Fruit fly (Drosophila melanogaster) whole organism, embryonic: ENCODE measurements around the gene ca.

Source experiments
- Abd-B ChIP-seq: fragments of 200-800 bp; sonication (Bioruptor generic); optimal IDR thresholded peaks from 2 replicates; lab custom pipeline; 2018; ENCODE audit warnings: missing biosample characterization, mild to moderate bottlenecking, missing genetic modification characterization, moderate library complexity
- Adf1 ChIP-seq: fragments of 200-800 bp; sonication (Bioruptor generic); IDR thresholded peaks from 2 replicates; pipeline ENCODE4 v1.3.6; 2022; ENCODE audit warnings: missing biosample characterization, missing genetic modification characterization
- Aef1 ChIP-seq: fragments of 200-800 bp; sonication (Bioruptor generic); IDR thresholded peaks from 3 replicates; pipeline ENCODE4 v1.3.6; 2022; ENCODE audit warnings: missing biosample characterization, missing genetic modification characterization
- C15 ChIP-seq: fragments of 200-800 bp; sonication (Bioruptor generic); IDR thresholded peaks from 3 replicates; pipeline ENCODE4 v1.3.6; 2022; ENCODE audit warnings: missing biosample characterization, missing genetic modification characterization
- CG12155 ChIP-seq: fragments of 200-800 bp; sonication (Bioruptor generic); optimal IDR thresholded peaks from 3 replicates; lab custom pipeline; 2016; ENCODE audit warnings: missing biosample characterization, missing genetic modification characterization
- CG13894 ChIP-seq: fragments of 200-800 bp; sonication (Bioruptor generic); optimal IDR thresholded peaks from 3 replicates; lab custom pipeline; 2018; ENCODE audit warnings: missing biosample characterization, mild to moderate bottlenecking, missing genetic modification characterization, moderate library complexity
- CG16863 ChIP-seq: fragments of 200-800 bp; sonication (Bioruptor generic); optimal IDR thresholded peaks from 3 replicates; lab custom pipeline; 2016; ENCODE audit warnings: missing biosample characterization, missing genetic modification characterization
- CG17829 ChIP-seq: fragments of 200-800 bp; optimal IDR thresholded peaks from 2 replicates; lab custom pipeline; 2019; ENCODE audit warnings: missing biosample characterization, mild to moderate bottlenecking, missing genetic modification characterization, moderate library complexity
- CG2199 ChIP-seq: fragments of 200-800 bp; sonication (Bioruptor generic); IDR thresholded peaks from 3 replicates; pipeline ENCODE4 v1.3.6; 2022; ENCODE audit warnings: missing biosample characterization, missing genetic modification characterization
- CG2678 ChIP-seq: fragments of 200-800 bp; sonication (Bioruptor generic); optimal IDR thresholded peaks from 3 replicates; lab custom pipeline; 2019; ENCODE audit warnings: missing biosample characterization, mild to moderate bottlenecking, missing genetic modification characterization, moderate library complexity
- CG30020 ChIP-seq: fragments of 200-800 bp; optimal IDR thresholded peaks from 2 replicates; lab custom pipeline; 2019; ENCODE audit warnings: missing biosample characterization, mild to moderate bottlenecking, missing genetic modification characterization, moderate library complexity
- CG3407 ChIP-seq: fragments of 200-800 bp; sonication (Bioruptor generic); optimal IDR thresholded peaks from 2 replicates; lab custom pipeline; 2018; ENCODE audit warnings: missing biosample characterization, mild to moderate bottlenecking, missing genetic modification characterization
- CG5180 ChIP-seq: fragments of 200-800 bp; sonication (Bioruptor generic); optimal IDR thresholded peaks from 3 replicates; lab custom pipeline; 2017; ENCODE audit warnings: missing biosample characterization, missing genetic modification characterization, mild to moderate bottlenecking, moderate library complexity, missing genetic modification reagents
- CG8290 ChIP-seq, 3 experiments: fragments of 200-800 bp; sonication (Bioruptor generic); optimal IDR thresholded peaks; 2 replicates each; lab custom pipeline; 2016 to 2019; ENCODE audit warnings: missing biosample characterization in 3 of 3, missing genetic modification characterization in 3 of 3, mild to moderate bottlenecking in 2 of 3, moderate library complexity in 1 of 3
- D ChIP-seq, 2 experiments: fragments of 200-800 bp in 1 of 2; fragments of >200 bp in 1 of 2; sonication (Bioruptor generic) in 1 of 2; optimal IDR thresholded peaks; 2 replicates in 1 of 2; 3 replicates in 1 of 2; lab custom pipeline; 2017; ENCODE audit warnings: mild to moderate bottlenecking in 1 of 2, missing biosample characterization in 1 of 2, missing genetic modification characterization in 1 of 2, missing genetic modification reagents in 1 of 2
- Dek ChIP-seq: fragments of 200-800 bp; sonication (Bioruptor generic); optimal IDR thresholded peaks from 3 replicates; lab custom pipeline; 2019; ENCODE audit warnings: missing biosample characterization, mild to moderate bottlenecking, missing genetic modification characterization, moderate library complexity
- Fer3 ChIP-seq: fragments of 200-800 bp; sonication (Bioruptor generic); optimal IDR thresholded peaks from 2 replicates; lab custom pipeline; 2018; ENCODE audit warnings: missing biosample characterization, mild to moderate bottlenecking, missing genetic modification characterization, moderate library complexity
- H2.0 ChIP-seq: fragments of 200-800 bp; sonication (Bioruptor generic); IDR thresholded peaks from 2 replicates; pipeline ENCODE4 v1.3.6; 2022; ENCODE audit warnings: missing biosample characterization, missing genetic modification characterization
- HHEX ChIP-seq: fragments of 200-800 bp; sonication (Bioruptor generic); optimal IDR thresholded peaks from 3 replicates; lab custom pipeline; 2017; ENCODE audit warnings: missing biosample characterization, mild to moderate bottlenecking, missing genetic modification characterization, missing genetic modification reagents
- HmgD ChIP-seq: fragments of 200-800 bp; sonication (Bioruptor generic); optimal IDR thresholded peaks from 3 replicates; lab custom pipeline; 2016; ENCODE audit warnings: missing biosample characterization, missing genetic modification characterization
- Hmx ChIP-seq: fragments of 200-800 bp; sonication (Bioruptor generic); optimal IDR thresholded peaks from 2 replicates; lab custom pipeline; 2016; ENCODE audit warnings: missing biosample characterization, missing genetic modification characterization
- Hr39 ChIP-seq: fragments of >200 bp; optimal IDR thresholded peaks from 2 replicates; lab custom pipeline; 2017
- Jarid2 ChIP-seq: fragments of 200-800 bp; sonication (Bioruptor generic); optimal IDR thresholded peaks from 3 replicates; lab custom pipeline; 2017; ENCODE audit warnings: mild to moderate bottlenecking, missing biosample characterization, missing genetic modification reagents, missing genetic modification characterization
- NC2β ChIP-seq: fragments of 200-800 bp; sonication (Bioruptor generic); optimal IDR thresholded peaks from 2 replicates; lab custom pipeline; 2016; ENCODE audit warnings: missing biosample characterization, missing genetic modification characterization
- Ptx1 ChIP-seq: fragments of 200-800 bp; sonication (Bioruptor generic); IDR thresholded peaks from 2 replicates; pipeline ENCODE4 v1.3.6; 2022; ENCODE audit warnings: missing biosample characterization, missing genetic modification characterization
- Spps ChIP-seq: fragments of 200-800 bp; sonication (Bioruptor generic); optimal IDR thresholded peaks from 2 replicates; lab custom pipeline; 2018; ENCODE audit warnings: missing biosample characterization, mild to moderate bottlenecking, missing genetic modification characterization
- Vsx1 ChIP-seq: fragments of 200-800 bp; sonication (Bioruptor generic); optimal IDR thresholded peaks from 2 replicates; lab custom pipeline; 2017; ENCODE audit warnings: missing biosample characterization, mild to moderate bottlenecking, missing genetic modification characterization, missing genetic modification reagents
- YL-1 ChIP-seq: fragments of 200-800 bp; sonication (Bioruptor generic); optimal IDR thresholded peaks from 3 replicates; lab custom pipeline; 2017; ENCODE audit warnings: missing biosample characterization, mild to moderate bottlenecking, missing genetic modification characterization
- ato ChIP-seq: fragments of 200-800 bp; sonication (Bioruptor generic); IDR thresholded peaks from 2 replicates; pipeline ENCODE4 v1.3.6; 2022; ENCODE audit warnings: missing biosample characterization, missing genetic modification characterization; ENCODE audit not compliant: partially characterized antibody
- az2 ChIP-seq: fragments of 200-800 bp; sonication (Bioruptor generic); optimal IDR thresholded peaks from 3 replicates; lab custom pipeline; 2016; ENCODE audit warnings: missing biosample characterization, missing genetic modification characterization
- bowl ChIP-seq: fragments of 200-800 bp; sonication (Bioruptor generic); IDR thresholded peaks from 2 replicates; pipeline ENCODE4 v1.3.6; 2022; ENCODE audit warnings: missing biosample characterization, missing genetic modification characterization
- cad ChIP-seq: fragments of >200 bp; optimal IDR thresholded peaks from 2 replicates; lab custom pipeline; 2017; ENCODE audit warnings: missing biosample characterization, missing genetic modification characterization
- chinmo ChIP-seq: fragments of 200-800 bp; sonication (Bioruptor generic); IDR thresholded peaks from 4 replicates; pipeline ENCODE4 v1.3.6; 2022; ENCODE audit warnings: missing biosample characterization, missing genetic modification characterization; ENCODE audit not compliant: partially characterized antibody
- esg ChIP-seq: fragments of 200-800 bp; sonication (Bioruptor generic); conservative IDR thresholded peaks from 2 replicates; pipeline ENCODE4 v1.3.6; 2022; ENCODE audit warnings: missing biosample characterization, missing genetic modification characterization
- eve ChIP-seq, 2 experiments: fragments of >200 bp; optimal IDR thresholded peaks; 2 replicates each; lab custom pipeline; 2017; ENCODE audit warnings: missing biosample characterization in 2 of 2, missing genetic modification characterization in 2 of 2
- ewg ChIP-seq: fragments of 200-800 bp; sonication (Bioruptor generic); optimal IDR thresholded peaks from 3 replicates; lab custom pipeline; 2017; ENCODE audit warnings: mild to moderate bottlenecking, missing biosample characterization, missing genetic modification reagents, missing genetic modification characterization
- inv ChIP-seq: fragments of 200-800 bp; sonication (Bioruptor generic); IDR thresholded peaks from 2 replicates; pipeline ENCODE4 v1.3.6; 2022; ENCODE audit warnings: missing biosample characterization, missing genetic modification characterization; ENCODE audit not compliant: partially characterized antibody
- lmd ChIP-seq: fragments of 200-800 bp; sonication (Bioruptor generic); IDR thresholded peaks from 2 replicates; pipeline ENCODE4 v1.3.6; 2022; ENCODE audit warnings: missing biosample characterization, missing genetic modification characterization
- mam ChIP-seq: fragments of 200-800 bp; sonication (Bioruptor generic); optimal IDR thresholded peaks from 3 replicates; lab custom pipeline; 2016; ENCODE audit warnings: missing biosample characterization, missing genetic modification characterization
- oc ChIP-seq: fragments of 200-800 bp; sonication (Bioruptor generic); optimal IDR thresholded peaks from 2 replicates; lab custom pipeline; 2018; ENCODE audit warnings: missing biosample characterization, mild to moderate bottlenecking, missing genetic modification characterization, moderate library complexity
- p53 ChIP-seq: fragments of 200-800 bp; sonication (Bioruptor generic); optimal IDR thresholded peaks from 2 replicates; lab custom pipeline; 2016; ENCODE audit warnings: missing biosample characterization, missing genetic modification characterization
- phol ChIP-seq: fragments of 200-800 bp; sonication (Bioruptor generic); optimal IDR thresholded peaks from 3 replicates; lab custom pipeline; 2018; ENCODE audit warnings: missing biosample characterization, mild to moderate bottlenecking, missing genetic modification characterization, moderate library complexity
- pnt ChIP-seq: fragments of 200-800 bp; sonication (Bioruptor generic); optimal IDR thresholded peaks from 3 replicates; lab custom pipeline; 2016; ENCODE audit warnings: missing biosample characterization, missing genetic modification characterization
- pros ChIP-seq: fragments of 200-800 bp; sonication (Bioruptor generic); optimal IDR thresholded peaks from 3 replicates; lab custom pipeline; 2019; ENCODE audit warnings: missing biosample characterization, mild to moderate bottlenecking, missing genetic modification characterization, moderate library complexity
- sisA ChIP-seq: fragments of 200-800 bp; sonication (Bioruptor generic); IDR thresholded peaks from 2 replicates; pipeline ENCODE4 v1.3.6; 2022; ENCODE audit warnings: missing biosample characterization, missing genetic modification characterization
- slou ChIP-seq: fragments of 200-800 bp; sonication (Bioruptor generic); optimal IDR thresholded peaks from 3 replicates; lab custom pipeline; 2016; ENCODE audit warnings: missing biosample characterization, missing genetic modification characterization
- sr ChIP-seq: fragments of 200-800 bp; sonication (Bioruptor generic); IDR thresholded peaks from 3 replicates; pipeline ENCODE4 v1.3.6; 2022; ENCODE audit warnings: missing biosample characterization, missing genetic modification characterization
- stc ChIP-seq: fragments of 200-800 bp; sonication (Bioruptor generic); IDR thresholded peaks from 2 replicates; pipeline ENCODE4 v1.3.6; 2022; ENCODE audit warnings: missing biosample characterization, missing genetic modification characterization
- tup ChIP-seq: fragments of 200-800 bp; sonication (Bioruptor generic); optimal IDR thresholded peaks from 2 replicates; lab custom pipeline; 2016; ENCODE audit warnings: missing biosample characterization, mild to moderate bottlenecking, missing genetic modification characterization, moderate library complexity
- usp ChIP-seq: fragments of >200 bp; optimal IDR thresholded peaks from 2 replicates; lab custom pipeline; 2017; ENCODE audit warnings: missing biosample characterization, missing genetic modification characterization

Gene ca

DNA sequence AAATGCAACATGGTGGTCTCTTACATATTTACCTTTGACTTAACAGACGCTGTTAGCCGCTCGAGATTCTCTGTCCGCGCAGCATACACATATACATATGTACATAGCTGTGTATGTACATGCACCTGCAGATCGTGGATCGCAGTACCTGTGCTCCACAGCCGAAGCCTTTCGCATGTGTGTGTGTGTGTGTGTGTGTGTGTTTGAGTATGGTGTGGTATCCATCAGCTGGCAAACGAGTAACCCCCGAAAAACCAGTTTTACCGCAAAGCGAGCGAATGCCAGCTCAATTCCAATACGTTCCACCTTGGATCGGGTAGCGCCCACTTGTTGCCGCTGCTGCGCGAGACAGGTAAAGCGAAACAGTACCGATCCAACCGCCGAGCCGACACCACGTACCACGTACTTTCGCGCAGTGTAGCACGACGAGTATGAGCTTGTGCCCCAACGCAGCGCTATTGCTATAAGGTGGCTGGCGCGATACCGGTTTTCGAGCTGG is 34.7 kb downstream of the ca start, which contains the start of gene Cad99C (continued):
- no peak for TF ChIP-seq CG3407
- TF ChIP-seq lmd (GFP tag; lab: Robert Waterston, UW), result no peak
- no peak for TF ChIP-seq CG2678 (tag; lab: Kevin White, UChicago)
- TF ChIP-seq p53 (GFP tag; lab: Kevin White, UChicago), result peak; percentile 60
- peak; percentile 68 for TF ChIP-seq D (optimal IDR thresholded peaks at IDR 0.05; lab: Kevin White, UChicago)
- no peak for TF ChIP-seq D (GFP tag; optimal IDR thresholded peaks at IDR 0.05; lab: Kevin White, UChicago)
- no peak for TF ChIP-seq sisA (GFP tag; lab: Robert Waterston, UW)
- no peak for TF ChIP-seq C15 (GFP tag; lab: Robert Waterston, UW)
- TF ChIP-seq usp (GFP tag; lab: Kevin White, UChicago), result no peak
- TF ChIP-seq ato (GFP tag; lab: Robert Waterston, UW), result no peak
- TF ChIP-seq Hr39 (lab: Kevin White, UChicago), result no peak
- no peak for TF ChIP-seq YL-1 (GFP tag; lab: Kevin White, UChicago)
- TF ChIP-seq chinmo (GFP tag; lab: Robert Waterston, UW), result peak; percentile 98
- TF ChIP-seq bowl (GFP tag; lab: Robert Waterston, UW), result 0 out of 2 replicates have a peak, but pooled peaks have one; percentile 8
- TF ChIP-seq CG16863 (GFP tag; lab: Kevin White, UChicago), result no peak
- no peak for TF ChIP-seq Ptx1 (GFP tag; lab: Robert Waterston, UW)
- TF ChIP-seq CG2199 (GFP tag; lab: Robert Waterston, UW), result peak; percentile 84
- peak; percentile 24 for TF ChIP-seq CG12155 (GFP tag; lab: Kevin White, UChicago)
- TF ChIP-seq CG5180 (GFP tag; lab: Kevin White, UChicago), result peak; percentile 66
- no peak for TF ChIP-seq Hmx (GFP tag; lab: Kevin White, UChicago)
- TF ChIP-seq CG30020 (tag; lab: Kevin White, UChicago), result no peak
- peak; percentile 14 for TF ChIP-seq oc
- TF ChIP-seq H2.0 (GFP tag; lab: Robert Waterston, UW), result no peak
- no peak for TF ChIP-seq HmgD (GFP tag; lab: Kevin White, UChicago)
- TF ChIP-seq ewg (GFP tag; lab: Kevin White, UChicago), result no peak
- peak; percentile 1 for TF ChIP-seq pnt (GFP tag; lab: Kevin White, UChicago)
- TF ChIP-seq Fer3 (tag; lab: Kevin White, UChicago), result no peak
- TF ChIP-seq Spps, result no peak
- TF ChIP-seq mam, result no peak
- TF ChIP-seq Abd-B (GFP tag; lab: Kevin White, UChicago), result no peak
- peak; percentile 51 for TF ChIP-seq Vsx1 (GFP tag; lab: Kevin White, UChicago)
- TF ChIP-seq stc (GFP tag; lab: Robert Waterston, UW), result no peak
- no peak for TF ChIP-seq phol (tag; lab: Kevin White, UChicago)
- TF ChIP-seq Aef1, result no peak
- peak; percentile 90 for TF ChIP-seq Jarid2 (GFP tag; lab: Kevin White, UChicago)
- peak; percentile 14 for TF ChIP-seq CG17829 (tag; lab: Kevin White, UChicago)
- TF ChIP-seq cad (GFP tag; lab: Kevin White, UChicago), result no peak
- no peak for TF ChIP-seq CG8290 (GFP tag; optimal IDR thresholded peaks at IDR 0.05; lab: Kevin White, UChicago)
- no peak for TF ChIP-seq CG8290 (tag; optimal IDR thresholded peaks at IDR 0.05; lab: Kevin White, UChicago)
- TF ChIP-seq tup, result no peak
- peak; percentile 31 for TF ChIP-seq HHEX (GFP tag; lab: Kevin White, UChicago)
- peak; percentile 38; the same call in 1 of the 2 replicates for TF ChIP-seq esg
- TF ChIP-seq az2 (GFP tag; lab: Kevin White, UChicago), result no peak
- peak; percentile 62 for TF ChIP-seq pros
- TF ChIP-seq eve (GFP tag; optimal IDR thresholded peaks at IDR 0.05; lab: Kevin White, UChicago), result no peak
- TF ChIP-seq Dek (tag; lab: Kevin White, UChicago), result no peak
- TF ChIP-seq CG13894 (tag; lab: Kevin White, UChicago), result peak; percentile 69
- no peak for TF ChIP-seq slou (GFP tag; lab: Kevin White, UChicago)
- no peak for TF ChIP-seq NC2β (GFP tag; lab: Kevin White, UChicago)
- TF ChIP-seq inv (GFP tag; lab: Robert Waterston, UW), result no peak
- TF ChIP-seq Adf1 (GFP tag; lab: Robert Waterston, UW), result peak; percentile 36; the same call in 1 of the 2 replicates
- TF ChIP-seq sr (GFP tag; lab: Robert Waterston, UW), result peak; percentile 71; the same call in 2 of the 3 replicates
